Worm (Caenorhabditis elegans) whole organism, L4 larva: Measurements from ENCODE around the gene lrch-1.

Source experiments
- F37D6.2 ChIP-seq: sonication (generic microtip); optimal IDR thresholded peaks from 2 replicates; lab custom pipeline; 2016; ENCODE audit warnings: mild to moderate bottlenecking, missing genetic modification characterization, missing compliant biosample characterization
- F49E8.2 ChIP-seq: sonication (generic microtip); optimal IDR thresholded peaks from 2 replicates; lab custom pipeline; 2016; ENCODE audit warnings: missing compliant biosample characterization, mild to moderate bottlenecking, missing genetic modification characterization, borderline replicate concordance
- ZK337.2 ChIP-seq: fragments of 200-800 bp; sonication (Bioruptor generic); IDR thresholded peaks from 2 replicates; pipeline ENCODE4 v1.3.6; 2022; ENCODE audit warnings: missing genetic modification reagents, missing genetic modification characterization, missing compliant biosample characterization
- aly-2 ChIP-seq: sonication (generic microtip); optimal IDR thresholded peaks from 2 replicates; lab custom pipeline; 2018; ENCODE audit warnings: missing biosample characterization, missing genetic modification characterization
- ceh-28 ChIP-seq: fragments of 150-350 bp; optimal IDR thresholded peaks from 2 replicates; lab custom pipeline; 2014; ENCODE audit warnings: missing biosample characterization, missing genetic modification reagents, missing genetic modification characterization
- daf-8 ChIP-seq: fragments of 200-800 bp; sonication (Bioruptor generic); IDR thresholded peaks from 2 replicates; pipeline ENCODE4 v1.3.6; 2022; ENCODE audit warnings: missing genetic modification characterization, missing compliant biosample characterization
- dpl-1 ChIP-seq: fragments of 150-350 bp; optimal IDR thresholded peaks from 2 replicates; lab custom pipeline; 2014; ENCODE audit warnings: missing biosample characterization, missing genetic modification reagents, missing genetic modification characterization
- gei-8 ChIP-seq: fragments of 200-800 bp; sonication (Bioruptor generic); optimal IDR thresholded peaks from 2 replicates; lab custom pipeline; 2018; ENCODE audit warnings: mild to moderate bottlenecking, missing genetic modification characterization, missing compliant biosample characterization
- mep-1 ChIP-seq: fragments of 150-350 bp; sonication (generic microtip); optimal IDR thresholded peaks from 3 replicates; lab custom pipeline; 2014; ENCODE audit warnings: missing biosample characterization, missing genetic modification characterization
- nhr-11 ChIP-seq: fragments of 150-350 bp; optimal IDR thresholded peaks from 2 replicates; lab custom pipeline; 2014; ENCODE audit warnings: missing biosample characterization, missing genetic modification characterization

DNA sequence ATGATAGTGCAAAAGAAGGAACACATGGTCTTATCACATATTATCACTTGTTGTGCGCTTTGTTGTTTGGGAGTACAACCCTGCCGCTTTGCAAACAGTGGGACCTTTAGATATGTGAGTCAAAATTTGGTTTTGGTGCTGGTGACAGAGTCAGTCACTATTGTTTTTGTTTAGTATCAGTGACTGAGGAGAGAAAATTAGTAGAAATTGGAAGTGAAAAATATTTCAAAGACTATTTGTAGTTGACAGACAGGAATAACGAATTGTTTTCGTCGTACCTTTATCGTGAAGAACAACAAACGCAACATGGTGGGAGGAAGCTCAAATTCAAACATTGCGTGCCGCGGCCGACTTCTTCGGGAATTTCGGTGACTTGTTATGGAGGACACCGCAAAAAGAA, at the start of gene lrch-1:
- no peak for TF ChIP-seq gei-8 (GFP tag; lab: Kevin White, UChicago)
- TF ChIP-seq nhr-11 (tag; lab: Kevin White, UChicago): no peak
- no peak for TF ChIP-seq F49E8.2 (tag; lab: Kevin White, UChicago)
- TF ChIP-seq dpl-1: no peak
- no peak for TF ChIP-seq ceh-28
- no peak for TF ChIP-seq daf-8 (GFP tag; lab: Robert Waterston, UW)
- TF ChIP-seq mep-1: no peak
- no peak for TF ChIP-seq F37D6.2 (tag; lab: Kevin White, UChicago)
- no peak for TF ChIP-seq aly-2 (tag; lab: Kevin White, UChicago)
- TF ChIP-seq ZK337.2 (GFP tag; lab: Robert Waterston, UW): no peak
